Fruit fly (Drosophila melanogaster) Kc167 (cell line): ENCODE data around the gene nAChRbeta3.

Experiments used
- Myc ChIP-seq: fragments of >200 bp; optimal IDR thresholded peaks from 2 replicates; lab custom pipeline; 2017; ENCODE audit warnings: missing external identifiers
- Sin3A ChIP-seq: fragments of >200 bp; optimal IDR thresholded peaks from 2 replicates; lab custom pipeline; 2018; ENCODE audit warnings: missing external identifiers
- insv ChIP-seq: fragments of >200 bp; optimal IDR thresholded peaks from 3 replicates; lab custom pipeline; 2018; ENCODE audit warnings: missing external identifiers
- psq ChIP-seq: fragments of >200 bp; optimal IDR thresholded peaks from 2 replicates; lab custom pipeline; 2017; ENCODE audit warnings: missing external identifiers
- ttk ChIP-seq: sonication (Bioruptor generic); optimal IDR thresholded peaks from 2 replicates; lab custom pipeline; 2017; ENCODE audit warnings: missing external identifiers

dm6 chr2L:514124-514818 lies 30.7 kb upstream of the nAChRbeta3 start:
- no peak for TF ChIP-seq psq (lab: Kevin White, UChicago)
- TF ChIP-seq insv = no peak
- TF ChIP-seq Sin3A (lab: Kevin White, UChicago) = no peak
- TF ChIP-seq Myc = no peak
- no peak for TF ChIP-seq ttk (lab: Kevin White, UChicago)
